Worm (Caenorhabditis elegans): ENCODE results near the gene nhr-246.

ce11 chrV:15310780-15311179, 5.5 kb upstream of the nhr-246 start, which contains the start of gene irld-62:
- TF ChIP-seq nhr-12 (tag; optimal IDR thresholded peaks at IDR 0.05) (no peak), nfya-1 (tag; optimal IDR thresholded peaks at IDR 0.05; ENCODE audit: insufficient read depth) (no peak), aly-2 (tag; optimal IDR thresholded peaks at IDR 0.05) (no peak), nhr-76 (tag; optimal IDR thresholded peaks at IDR 0.05) (no peak), jun-1 (tag; optimal IDR thresholded peaks at IDR 0.05) (no peak), elt-2 (tag; optimal IDR thresholded peaks at IDR 0.05) (no peak), elt-3 (tag; optimal IDR thresholded peaks at IDR 0.05) (no peak), elt-1 (tag; optimal IDR thresholded peaks at IDR 0.05) (no peak), mdl-1 (tag; optimal IDR thresholded peaks at IDR 0.05) (no peak), snpc-4 (tag; optimal IDR thresholded peaks at IDR 0.05) (no peak), ceh-16 (tag; optimal IDR thresholded peaks at IDR 0.05) (no peak)

Data from whole organism, L3 larva.